Worm (Caenorhabditis elegans): ENCODE results near the gene gop-3.

gop-3 gene

ce11 chrIII:5227831-5228467 lies 32.5 kb upstream of the gop-3 start, which contains the start of the genes C34E10.12, C34E10.10 and atp-2 (continued):
- TF ChIP-seq hlh-13 (GFP tag; optimal IDR thresholded peaks at IDR 0.05) (no peak), T23F11.4 (GFP tag; optimal IDR thresholded peaks at IDR 0.05) (no peak), unc-3 (GFP tag; conservative IDR thresholded peaks at IDR 0.05) (no peak; the same call in 1 of the 2 replicates), unc-3 (tag; optimal IDR thresholded peaks at IDR 0.05) (no peak), pha-2 (tag; optimal IDR thresholded peaks at IDR 0.05) (no peak), ztf-16 (tag; optimal IDR thresholded peaks at IDR 0.05) (peak; percentile 18), nhr-232 (tag; optimal IDR thresholded peaks at IDR 0.05) (no peak), ceh-2 (tag; optimal IDR thresholded peaks at IDR 0.05) (peak; percentile 31), fkh-6 (tag; optimal IDR thresholded peaks at IDR 0.05) (no peak), tbx-2 (tag; optimal IDR thresholded peaks at IDR 0.05) (peak; percentile 62), ceh-45 (GFP tag; IDR thresholded peaks at IDR 0.05) (no peak), hlh-15 (tag; optimal IDR thresholded peaks at IDR 0.05) (no peak), ets-4 (tag; optimal IDR thresholded peaks at IDR 0.05) (peak; percentile 68), hlh-6 (tag; optimal IDR thresholded peaks at IDR 0.05) (no peak), npax-4 (tag; optimal IDR thresholded peaks at IDR 0.05) (no peak), K09A11.1 (tag; optimal IDR thresholded peaks at IDR 0.05; ENCODE audit: insufficient read depth) (peak; percentile 10), hlh-8 (tag; optimal IDR thresholded peaks at IDR 0.05) (no peak), dmd-4 (tag; optimal IDR thresholded peaks at IDR 0.05; ENCODE audit: borderline replicate concordance) (no peak), sdc-2 (tag; optimal IDR thresholded peaks at IDR 0.05) (no peak), ceh-30 (tag; optimal IDR thresholded peaks at IDR 0.05) (no peak)

DNA sequence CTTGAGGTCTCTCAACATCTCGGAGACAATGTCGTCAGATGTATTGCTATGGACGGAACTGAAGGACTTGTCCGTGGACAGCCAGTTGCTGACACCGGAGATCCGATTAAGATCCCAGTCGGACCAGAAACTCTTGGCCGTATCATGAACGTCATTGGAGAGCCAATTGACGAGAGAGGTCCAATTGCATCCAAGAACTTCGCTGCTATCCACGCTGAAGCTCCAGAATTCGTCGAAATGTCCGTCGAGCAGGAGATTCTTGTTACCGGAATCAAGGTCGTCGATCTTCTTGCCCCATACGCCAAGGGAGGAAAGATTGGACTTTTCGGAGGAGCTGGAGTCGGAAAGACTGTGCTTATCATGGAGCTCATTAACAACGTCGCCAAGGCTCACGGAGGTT lies 31.7 kb upstream of the gop-3 start:
- TF ChIP-seq rnt-1 (tag; optimal IDR thresholded peaks at IDR 0.05) (no peak), nhr-11 (tag; optimal IDR thresholded peaks at IDR 0.05) (no peak), tbx-7 (tag; optimal IDR thresholded peaks at IDR 0.05) (no peak), pha-4 (tag; optimal IDR thresholded peaks at IDR 0.05) (no peak), fkh-10 (GFP tag; optimal IDR thresholded peaks at IDR 0.05) (no peak), ceh-30 (tag; optimal IDR thresholded peaks at IDR 0.05) (no peak), ttx-3 (tag; optimal IDR thresholded peaks at IDR 0.05) (no peak), madf-2 (tag; optimal IDR thresholded peaks at IDR 0.05) (no peak)

ce11 chrIII:5229511-5230250 lies 30.8 kb upstream of the gop-3 start:
- TF ChIP-seq zip-5 (tag; optimal IDR thresholded peaks at IDR 0.05) (no peak), tbx-7 (tag; optimal IDR thresholded peaks at IDR 0.05) (no peak), F13H6.1 (tag; optimal IDR thresholded peaks at IDR 0.05) (no peak), nfya-1 (tag; optimal IDR thresholded peaks at IDR 0.05) (no peak), elt-4 (tag; optimal IDR thresholded peaks at IDR 0.05) (no peak), sox-2 (GFP tag; IDR thresholded peaks at IDR 0.05) (no peak), pros-1 (tag; optimal IDR thresholded peaks at IDR 0.05) (no peak), ceh-30 (tag; optimal IDR thresholded peaks at IDR 0.05) (no peak), ztf-16 (tag; optimal IDR thresholded peaks at IDR 0.05) (no peak), ceh-2 (tag; optimal IDR thresholded peaks at IDR 0.05) (no peak), fkh-6 (tag; optimal IDR thresholded peaks at IDR 0.05) (no peak), odd-2 (tag; optimal IDR thresholded peaks at IDR 0.05) (no peak), che-1 (tag; optimal IDR thresholded peaks at IDR 0.05) (no peak), dmd-4 (tag; optimal IDR thresholded peaks at IDR 0.05; ENCODE audit: borderline replicate concordance) (no peak), ets-4 (tag; optimal IDR thresholded peaks at IDR 0.05) (no peak), hlh-6 (tag; optimal IDR thresholded peaks at IDR 0.05) (no peak), eyg-1 (tag; optimal IDR thresholded peaks at IDR 0.05) (no peak), pag-3 (tag; optimal IDR thresholded peaks at IDR 0.05; ENCODE audit: borderline replicate concordance) (no peak), sox-4 (tag; optimal IDR thresholded peaks at IDR 0.05) (no peak)
